Worm (Caenorhabditis elegans): ENCODE measurements around the gene fkh-6.
A peak's percentile ranks its signal among the peaks of the same experiment; 100 is the strongest.

fkh-6 gene

DNA sequence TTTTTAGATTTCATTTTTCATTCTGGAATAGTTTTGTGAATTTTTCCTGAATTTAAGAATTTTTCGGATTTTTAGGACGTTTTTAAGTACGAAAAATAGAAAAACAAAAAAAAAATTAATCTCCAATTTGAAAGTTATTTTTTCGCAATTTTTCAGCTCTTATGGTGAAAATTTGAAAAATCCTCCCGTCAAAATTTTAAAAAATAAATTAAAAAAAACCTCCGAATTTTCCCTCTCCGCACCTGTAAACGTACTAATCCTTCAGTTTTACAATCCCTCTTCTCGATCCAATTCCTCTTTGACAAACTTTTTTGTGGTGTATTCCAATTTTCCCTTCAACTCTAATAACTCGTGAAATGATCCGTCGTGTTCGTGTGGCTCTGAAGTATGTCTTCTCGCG lies 5.0 kb downstream of the fkh-6 start, which contains the start of gene B0286.1:
Gene B0286.1, plus strand, starts transcription at position 301 of the 400 bp plus-strand sequence.
- no peak for TF ChIP-seq med-1 (GFP tag; optimal IDR thresholded peaks at IDR 0.05; ENCODE audit: insufficient read depth)
- TF ChIP-seq klf-2 (GFP tag; conservative IDR thresholded peaks at IDR 0.05) = no peak
- no peak for TF ChIP-seq flt-1 (GFP tag; IDR thresholded peaks at IDR 0.05)
- TF ChIP-seq cog-1 (tag; optimal IDR thresholded peaks at IDR 0.05) = no peak
- no peak for TF ChIP-seq ztf-29 (GFP tag; IDR thresholded peaks at IDR 0.05)
- TF ChIP-seq ref-1 (GFP tag; conservative IDR thresholded peaks at IDR 0.05) = no peak

- TF ChIP-seq tab-1 (GFP tag; IDR thresholded peaks at IDR 0.05) (peak; percentile 70; the same call in 1 of the 2 replicates), ztf-29 (GFP tag; IDR thresholded peaks at IDR 0.05) (peak; percentile 47; the same call in 1 of the 2 replicates), klf-2 (GFP tag; conservative IDR thresholded peaks at IDR 0.05) (0 out of 2 replicates have a peak, but pooled peaks have one; percentile 50), ztf-23 (GFP tag; IDR thresholded peaks at IDR 0.05) (peak; percentile 78), flt-1 (GFP tag; IDR thresholded peaks at IDR 0.05) (peak; percentile 83; the same call in 1 of the 2 replicates), med-1 (GFP tag; optimal IDR thresholded peaks at IDR 0.05; ENCODE audit: insufficient read depth) (no peak), ref-1 (GFP tag; conservative IDR thresholded peaks at IDR 0.05) (no peak), cog-1 (tag; optimal IDR thresholded peaks at IDR 0.05) (peak; percentile 85), T22C8.4 (GFP tag; IDR thresholded peaks at IDR 0.05) (0 out of 2 replicates have a peak, but pooled peaks have one; percentile 11)
These were observed 6.7 kb downstream of the fkh-6 start, which contains the start of gene ntl-2 for ce11 chrII:4376295-4377172. TSS of gene ntl-2 (minus strand) at chrII:4376465.

ce11 chrII:4374885-4375284 lies 8.3 kb downstream of the fkh-6 start:
- TF ChIP-seq klf-2 (GFP tag; conservative IDR thresholded peaks at IDR 0.05) (no peak), ztf-23 (GFP tag; IDR thresholded peaks at IDR 0.05) (no peak), med-1 (GFP tag; optimal IDR thresholded peaks at IDR 0.05; ENCODE audit: insufficient read depth) (no peak), flt-1 (GFP tag; IDR thresholded peaks at IDR 0.05) (no peak), ztf-29 (GFP tag; IDR thresholded peaks at IDR 0.05) (no peak)

DNA sequence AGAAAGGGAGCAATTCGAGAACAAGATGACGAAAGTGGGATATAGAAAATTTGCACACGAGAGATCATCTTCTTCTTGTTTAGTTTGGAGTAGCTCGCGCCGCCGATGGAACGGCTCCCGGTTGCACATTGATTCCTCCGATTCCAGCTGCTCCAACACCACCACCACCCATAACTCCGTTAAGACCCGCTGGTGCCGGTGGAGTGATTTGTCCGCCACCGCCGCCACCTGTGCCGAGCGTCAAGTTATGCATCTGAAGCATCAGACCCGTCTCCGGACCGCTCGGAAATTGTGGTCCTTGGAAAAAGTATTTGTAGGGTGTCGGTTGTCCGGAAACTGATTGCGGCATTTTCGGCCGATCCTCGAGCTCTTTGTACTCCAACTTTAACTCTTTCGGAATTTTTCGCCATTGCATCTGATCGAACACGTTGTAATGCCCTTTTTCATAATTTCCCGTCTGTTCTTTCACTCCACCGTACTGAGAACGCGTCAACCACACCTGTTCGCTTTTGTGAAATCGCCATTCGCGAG lies 10.3 kb downstream of the fkh-6 start:
- TF ChIP-seq tab-1 (GFP tag; IDR thresholded peaks at IDR 0.05) = no peak
- TF ChIP-seq flt-1 (GFP tag; IDR thresholded peaks at IDR 0.05) = no peak
- TF ChIP-seq T22C8.4 (GFP tag; IDR thresholded peaks at IDR 0.05) = no peak
- TF ChIP-seq ztf-29 (GFP tag; IDR thresholded peaks at IDR 0.05) = no peak
- no peak for TF ChIP-seq ztf-23 (GFP tag; IDR thresholded peaks at IDR 0.05)
- no peak for TF ChIP-seq cog-1 (tag; optimal IDR thresholded peaks at IDR 0.05)
- TF ChIP-seq ref-1 (GFP tag; conservative IDR thresholded peaks at IDR 0.05) = no peak
- no peak for TF ChIP-seq klf-2 (GFP tag; conservative IDR thresholded peaks at IDR 0.05)
- TF ChIP-seq med-1 (GFP tag; optimal IDR thresholded peaks at IDR 0.05; ENCODE audit: insufficient read depth) = no peak

ce11 chrII:4372406-4372805 lies 10.8 kb downstream of the fkh-6 start, which contains the start of gene paic-1:
TSS of gene paic-1 (minus strand) at chrII:4372525.
- TF ChIP-seq tab-1 (GFP tag; IDR thresholded peaks at IDR 0.05) = no peak
- TF ChIP-seq cog-1 (tag; optimal IDR thresholded peaks at IDR 0.05) = no peak
- no peak for TF ChIP-seq ztf-23 (GFP tag; IDR thresholded peaks at IDR 0.05)
- TF ChIP-seq flt-1 (GFP tag; IDR thresholded peaks at IDR 0.05) = no peak
- TF ChIP-seq ztf-29 (GFP tag; IDR thresholded peaks at IDR 0.05) = no peak

DNA sequence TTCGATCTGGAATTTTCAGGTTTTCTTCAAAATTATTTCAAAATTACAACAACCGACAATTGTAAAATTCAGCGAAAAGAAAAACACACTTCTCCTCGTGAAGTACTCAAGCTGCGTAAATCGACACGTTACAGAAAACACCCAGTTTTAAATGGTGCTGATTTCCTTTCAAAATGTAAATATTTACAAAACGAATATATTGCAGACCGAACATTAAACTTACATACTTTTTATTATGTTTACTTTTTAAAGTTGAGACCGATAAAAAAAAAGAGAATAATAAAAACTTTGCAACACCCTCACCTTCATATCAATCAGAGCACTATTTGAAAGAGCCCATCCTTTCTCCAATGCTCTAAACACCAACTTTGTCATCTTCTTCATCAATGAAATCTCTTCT lies 12.4 kb downstream of the fkh-6 start:
- TF ChIP-seq klf-2 (GFP tag; conservative IDR thresholded peaks at IDR 0.05) (no peak), tab-1 (GFP tag; IDR thresholded peaks at IDR 0.05) (no peak), ztf-29 (GFP tag; IDR thresholded peaks at IDR 0.05) (no peak), med-1 (GFP tag; optimal IDR thresholded peaks at IDR 0.05; ENCODE audit: insufficient read depth) (no peak), ztf-23 (GFP tag; IDR thresholded peaks at IDR 0.05) (no peak), ref-1 (GFP tag; conservative IDR thresholded peaks at IDR 0.05) (no peak), T22C8.4 (GFP tag; IDR thresholded peaks at IDR 0.05) (no peak), flt-1 (GFP tag; IDR thresholded peaks at IDR 0.05) (no peak), cog-1 (tag; optimal IDR thresholded peaks at IDR 0.05) (no peak)

ce11 chrII:4369715-4370114 lies 13.5 kb downstream of the fkh-6 start:
- TF ChIP-seq ztf-23 (GFP tag; IDR thresholded peaks at IDR 0.05) (no peak), med-1 (GFP tag; optimal IDR thresholded peaks at IDR 0.05; ENCODE audit: insufficient read depth) (no peak), flt-1 (GFP tag; IDR thresholded peaks at IDR 0.05) (no peak), klf-2 (GFP tag; conservative IDR thresholded peaks at IDR 0.05) (no peak), T22C8.4 (GFP tag; IDR thresholded peaks at IDR 0.05) (no peak), cog-1 (tag; optimal IDR thresholded peaks at IDR 0.05) (no peak), tab-1 (GFP tag; IDR thresholded peaks at IDR 0.05) (no peak), ztf-29 (GFP tag; IDR thresholded peaks at IDR 0.05) (no peak), ref-1 (GFP tag; conservative IDR thresholded peaks at IDR 0.05) (no peak)

- TF ChIP-seq cog-1 (tag; optimal IDR thresholded peaks at IDR 0.05) = no peak
- no peak for TF ChIP-seq tab-1 (GFP tag; IDR thresholded peaks at IDR 0.05)
- no peak for TF ChIP-seq ref-1 (GFP tag; conservative IDR thresholded peaks at IDR 0.05)
- no peak for TF ChIP-seq ztf-29 (GFP tag; IDR thresholded peaks at IDR 0.05)
- no peak for TF ChIP-seq ztf-23 (GFP tag; IDR thresholded peaks at IDR 0.05)
- no peak for TF ChIP-seq klf-2 (GFP tag; conservative IDR thresholded peaks at IDR 0.05)
- no peak for TF ChIP-seq med-1 (GFP tag; optimal IDR thresholded peaks at IDR 0.05; ENCODE audit: insufficient read depth)
- no peak for TF ChIP-seq flt-1 (GFP tag; IDR thresholded peaks at IDR 0.05)
- TF ChIP-seq T22C8.4 (GFP tag; IDR thresholded peaks at IDR 0.05) = no peak
These were observed 15.3 kb downstream of the fkh-6 start, which contains the start of gene try-9 for ce11 chrII:4367923-4368322. TSS of gene try-9 (plus strand) at chrII:4368223.

ce11 chrII:4362088-4362487 lies 21.1 kb downstream of the fkh-6 start:
- TF ChIP-seq cog-1 (tag; optimal IDR thresholded peaks at IDR 0.05) = no peak
- no peak for TF ChIP-seq ztf-29 (GFP tag; IDR thresholded peaks at IDR 0.05)
- no peak for TF ChIP-seq tab-1 (GFP tag; IDR thresholded peaks at IDR 0.05)
- TF ChIP-seq flt-1 (GFP tag; IDR thresholded peaks at IDR 0.05) = no peak
- TF ChIP-seq klf-2 (GFP tag; conservative IDR thresholded peaks at IDR 0.05) = no peak
- no peak for TF ChIP-seq ref-1 (GFP tag; conservative IDR thresholded peaks at IDR 0.05)
- TF ChIP-seq ztf-23 (GFP tag; IDR thresholded peaks at IDR 0.05) = no peak
- no peak for TF ChIP-seq med-1 (GFP tag; optimal IDR thresholded peaks at IDR 0.05; ENCODE audit: insufficient read depth)
- no peak for TF ChIP-seq T22C8.4 (GFP tag; IDR thresholded peaks at IDR 0.05)
